Worm (Caenorhabditis elegans) whole organism, L2 larva: Measurements from ENCODE around the gene ZK666.14.

Source experiments
- Y55F3AM.14 ChIP-seq: fragments of 200-800 bp; sonication (Bioruptor generic); optimal IDR thresholded peaks from 2 replicates; lab custom pipeline; 2018; ENCODE audit warnings: mild to moderate bottlenecking, missing genetic modification characterization, missing compliant biosample characterization
- ZK546.5 ChIP-seq: sonication (generic microtip); optimal IDR thresholded peaks from 2 replicates; lab custom pipeline; 2017; ENCODE audit warnings: missing biosample characterization, missing genetic modification characterization
- aly-2 ChIP-seq: fragments of 150-350 bp; optimal IDR thresholded peaks from 2 replicates; lab custom pipeline; 2014; ENCODE audit warnings: missing biosample characterization, missing genetic modification characterization
- blmp-1 ChIP-seq: sonication (generic microtip); optimal IDR thresholded peaks from 2 replicates; lab custom pipeline; 2017; ENCODE audit warnings: missing genetic modification characterization, mild to moderate bottlenecking, missing compliant biosample characterization, antibody characterized with exemption, moderate library complexity; ENCODE audit not compliant: insufficient read depth
- ceh-16 ChIP-seq: fragments of 150-350 bp; optimal IDR thresholded peaks from 2 replicates; lab custom pipeline; 2014; ENCODE audit warnings: missing biosample characterization, missing genetic modification characterization
- ceh-82 ChIP-seq: fragments of 150-350 bp; optimal IDR thresholded peaks from 2 replicates; lab custom pipeline; 2014; ENCODE audit warnings: missing biosample characterization, missing genetic modification characterization
- dmd-4 ChIP-seq: sonication (generic microtip); optimal IDR thresholded peaks from 2 replicates; lab custom pipeline; 2017; ENCODE audit warnings: missing biosample characterization, missing genetic modification characterization
- egl-27 ChIP-seq: sonication (generic microtip); optimal IDR thresholded peaks from 3 replicates; lab custom pipeline; 2017; ENCODE audit warnings: missing biosample characterization, missing genetic modification reagents, missing genetic modification characterization
- elt-3 ChIP-seq: sonication (generic microtip); optimal IDR thresholded peaks from 2 replicates; lab custom pipeline; 2017; ENCODE audit warnings: missing biosample characterization, missing genetic modification characterization
- fos-1 ChIP-seq: fragments of 150-350 bp; optimal IDR thresholded peaks from 2 replicates; lab custom pipeline; 2014; ENCODE audit warnings: missing biosample characterization, missing genetic modification characterization
- lin-11 ChIP-seq: fragments of 150-350 bp; sonication (generic microtip); optimal IDR thresholded peaks from 2 replicates; lab custom pipeline; 2014; ENCODE audit warnings: missing biosample characterization, missing genetic modification characterization, inconsistent platforms, mixed read lengths
- lin-13 ChIP-seq: fragments of 150-350 bp; optimal IDR thresholded peaks from 2 replicates; lab custom pipeline; 2014; ENCODE audit warnings: missing biosample characterization, missing genetic modification reagents, missing genetic modification characterization
- lin-39 ChIP-seq: fragments of 150-350 bp; optimal IDR thresholded peaks from 2 replicates; lab custom pipeline; 2014; ENCODE audit warnings: missing biosample characterization, missing genetic modification reagents, missing genetic modification characterization
- lsy-2 ChIP-seq, 2 experiments: fragments of 150-350 bp in 1 of 2; sonication (generic microtip) in 1 of 2; optimal IDR thresholded peaks; 2 replicates each; lab custom pipeline; 2014 to 2017; ENCODE audit warnings: missing biosample characterization in 2 of 2, missing genetic modification characterization in 2 of 2
- mab-5 ChIP-seq: fragments of 150-350 bp; optimal IDR thresholded peaks from 2 replicates; lab custom pipeline; 2014; ENCODE audit warnings: missing biosample characterization, missing genetic modification characterization
- mbf-1 ChIP-seq: sonication (generic microtip); optimal IDR thresholded peaks from 2 replicates; lab custom pipeline; 2017; ENCODE audit warnings: missing biosample characterization, missing genetic modification characterization
- mdl-1 ChIP-seq, 2 experiments: fragments of 150-350 bp in 1 of 2; sonication (generic microtip) in 1 of 2; optimal IDR thresholded peaks; 2 replicates each; lab custom pipeline; 2017; ENCODE audit warnings: missing biosample characterization in 2 of 2, missing genetic modification characterization in 2 of 2
- nhr-11 ChIP-seq: fragments of 150-350 bp; optimal IDR thresholded peaks from 2 replicates; lab custom pipeline; 2014; ENCODE audit warnings: missing biosample characterization, missing genetic modification characterization
- nhr-12 ChIP-seq: fragments of 150-350 bp; optimal IDR thresholded peaks from 2 replicates; lab custom pipeline; 2014; ENCODE audit warnings: missing biosample characterization, missing genetic modification characterization
- nhr-129 ChIP-seq: fragments of 150-350 bp; optimal IDR thresholded peaks from 2 replicates; lab custom pipeline; 2014; ENCODE audit warnings: missing biosample characterization, missing genetic modification characterization
- nhr-21 ChIP-seq: fragments of 150-350 bp; optimal IDR thresholded peaks from 2 replicates; lab custom pipeline; 2014; ENCODE audit warnings: missing biosample characterization, missing genetic modification characterization
- nhr-23 ChIP-seq: fragments of 150-350 bp; optimal IDR thresholded peaks from 2 replicates; lab custom pipeline; 2014; ENCODE audit warnings: missing biosample characterization, missing genetic modification reagents, missing genetic modification characterization
- nhr-237 ChIP-seq: fragments of 150-350 bp; optimal IDR thresholded peaks from 2 replicates; lab custom pipeline; 2014; ENCODE audit warnings: missing biosample characterization, missing genetic modification characterization
- nhr-25 ChIP-seq: fragments of 150-350 bp; sonication (generic microtip); optimal IDR thresholded peaks from 3 replicates; lab custom pipeline; 2014; ENCODE audit warnings: missing biosample characterization, missing genetic modification characterization
- sem-4 ChIP-seq: fragments of 150-350 bp; optimal IDR thresholded peaks from 2 replicates; lab custom pipeline; 2014; ENCODE audit warnings: missing biosample characterization, missing genetic modification reagents, missing genetic modification characterization
- sma-3 ChIP-seq: sonication (generic microtip); optimal IDR thresholded peaks from 2 replicates; lab custom pipeline; 2016; ENCODE audit warnings: missing genetic modification reagents, missing genetic modification characterization, missing compliant biosample characterization
- sma-9 ChIP-seq, 2 experiments: fragments of 150-350 bp in 1 of 2; sonication (generic microtip) in 1 of 2; optimal IDR thresholded peaks; 2 replicates each; lab custom pipeline; 2014 to 2016; ENCODE audit warnings: missing genetic modification characterization in 2 of 2, mild to moderate bottlenecking in 1 of 2, missing biosample characterization in 1 of 2, missing compliant biosample characterization in 1 of 2, missing genetic modification reagents in 1 of 2, moderate library complexity in 1 of 2
- unc-39 ChIP-seq: fragments of 150-350 bp; optimal IDR thresholded peaks from 2 replicates; lab custom pipeline; 2014; ENCODE audit warnings: missing biosample characterization, missing genetic modification characterization
- unc-55 ChIP-seq: fragments of 150-350 bp; sonication (generic microtip); optimal IDR thresholded peaks from 3 replicates; lab custom pipeline; 2014; ENCODE audit warnings: missing biosample characterization, missing genetic modification reagents, missing genetic modification characterization
- unc-62 ChIP-seq: fragments of 150-350 bp; optimal IDR thresholded peaks from 2 replicates; lab custom pipeline; 2014; ENCODE audit warnings: missing biosample characterization, missing genetic modification reagents, missing genetic modification characterization
- zag-1 ChIP-seq: fragments of 150-350 bp; optimal IDR thresholded peaks from 2 replicates; lab custom pipeline; 2014; ENCODE audit warnings: missing biosample characterization, missing genetic modification characterization
- ztf-1 ChIP-seq: fragments of 200-800 bp; sonication (Bioruptor generic); conservative IDR thresholded peaks from 2 replicates; pipeline ENCODE4 v1.3.6; 2022; ENCODE audit warnings: missing genetic modification characterization, missing compliant biosample characterization
- ztf-4 ChIP-seq: fragments of 150-350 bp; optimal IDR thresholded peaks from 2 replicates; lab custom pipeline; 2014; ENCODE audit warnings: missing biosample characterization, missing genetic modification characterization

Gene ZK666.14

ce11 chrII:10471790-10472189, 22.8 kb upstream of the ZK666.14 start, which contains the start of gene ZK666.2:
Gene ZK666.2, minus strand, starts transcription at chrII:10471890.
- TF ChIP-seq nhr-23 (tag; lab: Kevin White, UChicago), result no peak
- no peak for TF ChIP-seq ceh-82 (tag; lab: Kevin White, UChicago)
- no peak for TF ChIP-seq nhr-237
- no peak for TF ChIP-seq unc-55 (GFP tag; lab: Kevin White, UChicago)
- no peak for TF ChIP-seq mab-5 (tag; lab: Kevin White, UChicago)
- no peak for TF ChIP-seq lin-11
- TF ChIP-seq ceh-16 (tag; lab: Kevin White, UChicago), result no peak
- no peak for TF ChIP-seq unc-39 (tag; lab: Kevin White, UChicago)
- TF ChIP-seq egl-27, result no peak

- TF ChIP-seq lin-13 (GFP tag; lab: Kevin White, UChicago) (no peak), ceh-82 (tag; lab: Kevin White, UChicago) (no peak), sem-4 (tag; lab: Kevin White, UChicago) (no peak), aly-2 (no peak), Y55F3AM.14 (GFP tag; lab: Kevin White, UChicago) (no peak), mbf-1 (tag; lab: Kevin White, UChicago) (no peak), ztf-1 (GFP tag; lab: Robert Waterston, UW) (no peak)
These were observed 18.5 kb upstream of the ZK666.14 start, which contains the start of gene clec-58 for ce11 chrII:10476039-10476438. Gene clec-58, minus strand, starts transcription at chrII:10476139.

- TF ChIP-seq nhr-12 (tag; lab: Kevin White, UChicago), result no peak
- no peak for TF ChIP-seq lin-11
- TF ChIP-seq mab-5 (tag; lab: Kevin White, UChicago), result no peak
- TF ChIP-seq nhr-25 (tag; lab: Kevin White, UChicago), result no peak
- TF ChIP-seq nhr-21, result no peak
- no peak for TF ChIP-seq sma-3 (GFP tag; lab: Kevin White, UChicago)
- no peak for TF ChIP-seq nhr-129 (tag; lab: Kevin White, UChicago)
- no peak for TF ChIP-seq sem-4 (tag; lab: Kevin White, UChicago)
- no peak for TF ChIP-seq mdl-1 (tag; optimal IDR thresholded peaks at IDR 0.05; lab: Kevin White, UChicago)
- no peak for TF ChIP-seq unc-62
- no peak for TF ChIP-seq elt-3
- TF ChIP-seq zag-1, result no peak
- TF ChIP-seq lsy-2 (tag; optimal IDR thresholded peaks at IDR 0.05; lab: Kevin White, UChicago), result no peak
- no peak for TF ChIP-seq lin-39
These were observed 17.6 kb upstream of the ZK666.14 start, which contains the start of gene ZK666.4 for ce11 chrII:10476959-10477358. Gene ZK666.4, plus strand, starts transcription at chrII:10477259.

DNA sequence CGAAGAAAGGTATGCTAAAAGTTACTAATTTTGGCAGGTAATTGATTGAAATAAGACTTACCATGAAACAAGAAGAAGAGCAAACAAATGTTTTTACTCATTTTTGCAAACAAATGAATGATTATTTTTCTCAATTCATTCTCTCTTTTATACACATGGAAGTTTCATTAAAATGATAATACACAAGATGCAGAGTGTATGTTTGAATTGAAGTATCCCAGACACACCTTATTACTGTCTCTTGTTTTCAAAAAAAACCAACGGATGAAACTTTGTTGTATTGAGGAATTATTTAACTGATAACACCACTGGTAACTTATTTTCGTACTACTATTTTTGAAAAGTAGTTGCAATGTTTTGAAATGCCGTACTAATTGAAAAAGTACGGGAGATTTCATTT, 15.2 kb upstream of the ZK666.14 start, which contains the start of gene clec-59:
TSS of gene clec-59 (minus strand) at position 101 of the 400 bp plus-strand sequence.
- TF ChIP-seq lsy-2 (tag; optimal IDR thresholded peaks at IDR 0.05; lab: Kevin White, UChicago) (no peak), fos-1 (tag; lab: Kevin White, UChicago) (no peak), ceh-82 (tag; lab: Kevin White, UChicago) (no peak), nhr-12 (tag; lab: Kevin White, UChicago) (no peak), Y55F3AM.14 (GFP tag; lab: Kevin White, UChicago) (no peak), sma-9 (GFP tag; optimal IDR thresholded peaks at IDR 0.05; lab: Kevin White, UChicago) (no peak), sma-9 (tag; optimal IDR thresholded peaks at IDR 0.05; lab: Kevin White, UChicago) (no peak), nhr-11 (tag; lab: Kevin White, UChicago) (no peak), ceh-16 (tag; lab: Kevin White, UChicago) (no peak), ztf-4 (tag; lab: Kevin White, UChicago) (no peak), mbf-1 (tag; lab: Kevin White, UChicago) (no peak)

DNA sequence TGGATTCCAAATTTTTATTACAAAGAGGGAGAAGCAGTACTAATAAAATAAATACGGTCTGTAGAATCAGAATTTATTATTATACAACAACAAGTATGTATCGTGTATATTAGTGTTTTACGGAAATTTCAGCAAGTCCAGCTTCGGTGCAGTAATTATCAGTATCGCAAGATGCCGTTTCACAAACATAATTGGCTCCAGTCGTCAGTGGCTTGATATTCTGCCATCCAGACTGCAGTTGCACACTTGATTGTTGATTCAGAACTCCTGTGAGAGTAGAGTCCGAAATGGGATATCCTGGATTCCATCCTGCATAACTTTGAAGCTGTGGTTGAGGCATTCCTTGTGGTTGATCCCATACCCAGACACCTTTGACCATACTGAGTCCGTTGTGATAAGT, 14.5 kb upstream of the ZK666.14 start:
- no peak for TF ChIP-seq nhr-12 (tag; lab: Kevin White, UChicago)
- no peak for TF ChIP-seq blmp-1
- TF ChIP-seq nhr-129 (tag; lab: Kevin White, UChicago), result no peak
- no peak for TF ChIP-seq lin-13 (GFP tag; lab: Kevin White, UChicago)
- no peak for TF ChIP-seq dmd-4 (tag; lab: Kevin White, UChicago)
- TF ChIP-seq nhr-25 (tag; lab: Kevin White, UChicago), result no peak
- no peak for TF ChIP-seq ZK546.5 (tag; lab: Kevin White, UChicago)
- no peak for TF ChIP-seq mdl-1 (tag; optimal IDR thresholded peaks at IDR 0.05; lab: Kevin White, UChicago)
